Worm (Caenorhabditis elegans) whole organism, mixed stage, embryonic: ENCODE data around the gene F46B6.10.

Experiments
- drap-1 ChIP-seq: fragments of 200-800 bp; sonication (Bioruptor generic); optimal IDR thresholded peaks from 3 replicates; lab custom pipeline; 2018; ENCODE audit warnings: mild to moderate bottlenecking, missing genetic modification characterization, missing compliant biosample characterization
- mep-1 ChIP-seq: fragments of 150-350 bp; optimal IDR thresholded peaks from 2 replicates; lab custom pipeline; 2017; ENCODE audit warnings: missing biosample characterization, missing genetic modification reagents, missing genetic modification characterization, inconsistent platforms
- snpc-4 ChIP-seq: fragments of 150-350 bp; optimal IDR thresholded peaks from 2 replicates; lab custom pipeline; 2014; ENCODE audit warnings: missing biosample characterization, missing genetic modification characterization

DNA sequence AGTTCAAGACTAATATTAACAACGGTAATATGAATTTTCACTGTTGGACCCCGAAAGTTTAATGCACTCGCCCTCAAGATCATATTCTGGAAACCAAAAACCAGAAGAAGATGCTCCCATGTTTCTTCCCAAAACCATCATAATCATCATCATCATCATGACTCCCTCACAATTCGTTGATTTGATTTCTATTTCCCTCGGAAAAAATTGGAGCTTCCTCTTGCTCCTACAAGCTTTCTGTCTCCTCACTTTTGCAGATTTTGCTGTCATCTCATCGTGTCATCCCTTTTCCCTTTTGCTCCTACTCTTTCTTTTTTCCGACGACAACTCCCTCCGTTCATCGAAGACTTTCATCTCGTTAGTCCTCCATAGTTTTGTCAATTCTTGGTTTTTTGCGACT lies 29.9 kb downstream of the F46B6.10 start, which contains the start of gene F46B6.2:
- TF ChIP-seq drap-1 (GFP tag; lab: Kevin White, UChicago), result no peak
- TF ChIP-seq snpc-4, result no peak
- TF ChIP-seq mep-1 (tag; lab: Kevin White, UChicago), result no peak
